Worm (Caenorhabditis elegans) whole organism, midembryonic: Measurements from ENCODE around the gene parp-2.

Experiments used
- T22C8.4 ChIP-seq: fragments of 200-800 bp; sonication (Bioruptor generic); IDR thresholded peaks from 2 replicates; pipeline ENCODE4 v1.3.6; 2022; ENCODE audit warnings: missing genetic modification characterization, missing compliant biosample characterization
- cog-1 ChIP-seq: sonication (generic microtip); optimal IDR thresholded peaks from 2 replicates; lab custom pipeline; 2016; ENCODE audit warnings: missing genetic modification characterization, missing compliant biosample characterization
- flt-1 ChIP-seq: fragments of 200-800 bp; sonication (Bioruptor generic); IDR thresholded peaks from 2 replicates; pipeline ENCODE4 v1.3.6; 2022; ENCODE audit warnings: missing genetic modification characterization, missing compliant biosample characterization
- klf-2 ChIP-seq: fragments of 200-800 bp; sonication (Bioruptor generic); conservative IDR thresholded peaks from 2 replicates; pipeline ENCODE4 v1.3.6; 2022; ENCODE audit warnings: missing genetic modification reagents, missing genetic modification characterization, missing compliant biosample characterization
- med-1 ChIP-seq: sonication (generic microtip); optimal IDR thresholded peaks from 2 replicates; lab custom pipeline; 2017; ENCODE audit warnings: missing genetic modification characterization, mild to moderate bottlenecking, missing compliant biosample characterization, antibody characterized with exemption, missing genetic modification reagents; ENCODE audit not compliant: insufficient read depth
- ref-1 ChIP-seq: fragments of 200-800 bp; sonication (Bioruptor generic); conservative IDR thresholded peaks from 2 replicates; pipeline ENCODE4 v1.3.6; 2022; ENCODE audit warnings: missing genetic modification reagents, missing genetic modification characterization, missing compliant biosample characterization
- tab-1 ChIP-seq: fragments of 200-800 bp; sonication (Bioruptor generic); IDR thresholded peaks from 2 replicates; pipeline ENCODE4 v1.3.6; 2022; ENCODE audit warnings: missing genetic modification characterization, missing compliant biosample characterization
- ztf-23 ChIP-seq: fragments of 200-800 bp; sonication (Bioruptor generic); IDR thresholded peaks from 2 replicates; pipeline ENCODE4 v1.3.6; 2022; ENCODE audit warnings: missing genetic modification reagents, missing genetic modification characterization, missing compliant biosample characterization
- ztf-29 ChIP-seq: fragments of 200-800 bp; sonication (Bioruptor generic); IDR thresholded peaks from 2 replicates; pipeline ENCODE4 v1.3.6; 2022; ENCODE audit warnings: missing genetic modification reagents, missing genetic modification characterization, missing compliant biosample characterization

The parp-2 gene

ce11 chrII:9604063-9604462 lies 11.2 kb downstream of the parp-2 start:
- no peak for TF ChIP-seq tab-1 (GFP tag; lab: Robert Waterston, UW)
- TF ChIP-seq T22C8.4 (GFP tag; lab: Robert Waterston, UW): no peak
- no peak for TF ChIP-seq cog-1
- TF ChIP-seq flt-1 (GFP tag; lab: Robert Waterston, UW): no peak
- TF ChIP-seq med-1 (GFP tag; lab: Kevin White, UChicago): no peak
- TF ChIP-seq ztf-29 (GFP tag; lab: Robert Waterston, UW): no peak
- TF ChIP-seq klf-2 (GFP tag; lab: Robert Waterston, UW): no peak
- no peak for TF ChIP-seq ref-1 (GFP tag; lab: Robert Waterston, UW)
- no peak for TF ChIP-seq ztf-23 (GFP tag; lab: Robert Waterston, UW)

ce11 chrII:9604685-9605084 lies 11.8 kb downstream of the parp-2 start:
- no peak for TF ChIP-seq klf-2 (GFP tag; lab: Robert Waterston, UW)
- no peak for TF ChIP-seq flt-1 (GFP tag; lab: Robert Waterston, UW)
- no peak for TF ChIP-seq tab-1 (GFP tag; lab: Robert Waterston, UW)
- TF ChIP-seq T22C8.4 (GFP tag; lab: Robert Waterston, UW): no peak
- no peak for TF ChIP-seq ref-1 (GFP tag; lab: Robert Waterston, UW)
- TF ChIP-seq ztf-23 (GFP tag; lab: Robert Waterston, UW): no peak
- TF ChIP-seq cog-1: no peak
- TF ChIP-seq med-1 (GFP tag; lab: Kevin White, UChicago): no peak
- TF ChIP-seq ztf-29 (GFP tag; lab: Robert Waterston, UW): no peak

ce11 chrII:9605336-9605735 lies 12.5 kb downstream of the parp-2 start, which contains the start of gene nhr-19:
nhr-19 (minus strand) TSS chrII:9605526.
- no peak for TF ChIP-seq ztf-23 (GFP tag; lab: Robert Waterston, UW)
- no peak for TF ChIP-seq T22C8.4 (GFP tag; lab: Robert Waterston, UW)
- no peak for TF ChIP-seq klf-2 (GFP tag; lab: Robert Waterston, UW)
- no peak for TF ChIP-seq ref-1 (GFP tag; lab: Robert Waterston, UW)
- no peak for TF ChIP-seq med-1 (GFP tag; lab: Kevin White, UChicago)
- no peak for TF ChIP-seq ztf-29 (GFP tag; lab: Robert Waterston, UW)
- TF ChIP-seq tab-1 (GFP tag; lab: Robert Waterston, UW): no peak
- TF ChIP-seq flt-1 (GFP tag; lab: Robert Waterston, UW): no peak
- TF ChIP-seq cog-1: no peak

- TF ChIP-seq ztf-23 (GFP tag; lab: Robert Waterston, UW) (no peak), klf-2 (GFP tag; lab: Robert Waterston, UW) (no peak), med-1 (GFP tag; lab: Kevin White, UChicago) (no peak), ztf-29 (GFP tag; lab: Robert Waterston, UW) (no peak), ref-1 (GFP tag; lab: Robert Waterston, UW) (no peak), cog-1 (no peak), flt-1 (GFP tag; lab: Robert Waterston, UW) (no peak), tab-1 (GFP tag; lab: Robert Waterston, UW) (no peak), T22C8.4 (GFP tag; lab: Robert Waterston, UW) (no peak)
Measured at ce11 chrII:9605954-9606353, 13.1 kb downstream of the parp-2 start.

- no peak for TF ChIP-seq ztf-23 (GFP tag; lab: Robert Waterston, UW)
- no peak for TF ChIP-seq flt-1 (GFP tag; lab: Robert Waterston, UW)
- no peak for TF ChIP-seq cog-1
- TF ChIP-seq med-1 (GFP tag; lab: Kevin White, UChicago): no peak
Measured at ce11 chrII:9606485-9607036, 13.7 kb downstream of the parp-2 start.

- no peak for TF ChIP-seq T22C8.4 (GFP tag; lab: Robert Waterston, UW)
- no peak for TF ChIP-seq klf-2 (GFP tag; lab: Robert Waterston, UW)
- TF ChIP-seq tab-1 (GFP tag; lab: Robert Waterston, UW): no peak
- TF ChIP-seq ztf-23 (GFP tag; lab: Robert Waterston, UW): no peak
- TF ChIP-seq ztf-29 (GFP tag; lab: Robert Waterston, UW): no peak
- TF ChIP-seq cog-1: no peak
- no peak for TF ChIP-seq ref-1 (GFP tag; lab: Robert Waterston, UW)
- no peak for TF ChIP-seq flt-1 (GFP tag; lab: Robert Waterston, UW)
- no peak for TF ChIP-seq med-1 (GFP tag; lab: Kevin White, UChicago)
Measured at ce11 chrII:9607137-9607536, 14.3 kb downstream of the parp-2 start.

ce11 chrII:9609296-9609695 lies 16.5 kb downstream of the parp-2 start, which contains the start of gene pap-2:
pap-2 (minus strand) TSS chrII:9609396.
- TF ChIP-seq med-1 (GFP tag; lab: Kevin White, UChicago) (no peak), ztf-29 (GFP tag; lab: Robert Waterston, UW) (no peak), tab-1 (GFP tag; lab: Robert Waterston, UW) (no peak), klf-2 (GFP tag; lab: Robert Waterston, UW) (no peak), T22C8.4 (GFP tag; lab: Robert Waterston, UW) (no peak), cog-1 (no peak), ref-1 (GFP tag; lab: Robert Waterston, UW) (no peak), ztf-23 (GFP tag; lab: Robert Waterston, UW) (no peak), flt-1 (GFP tag; lab: Robert Waterston, UW) (no peak)

- TF ChIP-seq ref-1 (GFP tag; lab: Robert Waterston, UW) (no peak), T22C8.4 (GFP tag; lab: Robert Waterston, UW) (no peak), klf-2 (GFP tag; lab: Robert Waterston, UW) (no peak), flt-1 (GFP tag; lab: Robert Waterston, UW) (no peak)
Measured at ce11 chrII:9611347-9611923, 18.6 kb downstream of the parp-2 start, which contains the start of the genes T15H9.5 and T15H9.4. T15H9.5 (minus strand) TSS chrII:9611447. T15H9.4 (plus strand) TSS chrII:9611873.

ce11 chrII:9614728-9615127 lies 21.9 kb downstream of the parp-2 start, which contains the start of gene hlh-6:
hlh-6 (minus strand) TSS chrII:9614828.
- TF ChIP-seq tab-1 (GFP tag; lab: Robert Waterston, UW): no peak
- TF ChIP-seq flt-1 (GFP tag; lab: Robert Waterston, UW): no peak
- TF ChIP-seq med-1 (GFP tag; lab: Kevin White, UChicago): no peak
- TF ChIP-seq klf-2 (GFP tag; lab: Robert Waterston, UW): no peak
- TF ChIP-seq ztf-23 (GFP tag; lab: Robert Waterston, UW): no peak
- TF ChIP-seq ztf-29 (GFP tag; lab: Robert Waterston, UW): no peak
- no peak for TF ChIP-seq T22C8.4 (GFP tag; lab: Robert Waterston, UW)
- no peak for TF ChIP-seq ref-1 (GFP tag; lab: Robert Waterston, UW)
- no peak for TF ChIP-seq cog-1
